Worm (Caenorhabditis elegans): ENCODE results near the gene ZK154.1.

- TF ChIP-seq nhr-237 (tag; optimal IDR thresholded peaks at IDR 0.05), result no peak
- TF ChIP-seq unc-62 (GFP tag; optimal IDR thresholded peaks at IDR 0.05), result no peak
- no peak for TF ChIP-seq pha-4 (tag; optimal IDR thresholded peaks at IDR 0.05)
- TF ChIP-seq ztf-11 (tag; optimal IDR thresholded peaks at IDR 0.05), result no peak
- no peak for TF ChIP-seq elt-3 (tag; optimal IDR thresholded peaks at IDR 0.05)
- no peak for TF ChIP-seq lin-15B (tag; optimal IDR thresholded peaks at IDR 0.05)
- no peak for TF ChIP-seq ama-1 (optimal IDR thresholded peaks at IDR 0.05)
- TF ChIP-seq ZK546.5 (tag; optimal IDR thresholded peaks at IDR 0.05), result no peak
- no peak for TF ChIP-seq fos-1 (tag; optimal IDR thresholded peaks at IDR 0.05)
- TF ChIP-seq nhr-11 (tag; optimal IDR thresholded peaks at IDR 0.05), result no peak
- no peak for TF ChIP-seq mdl-1 (tag; optimal IDR thresholded peaks at IDR 0.05)
Observed at ce11 chrX:7815230-7815629, 35.9 kb downstream of the ZK154.1 start.
